Worm (Caenorhabditis elegans) whole organism, L1 larva: ENCODE results near the gene C23G10.10.

Source experiments
- blmp-1 ChIP-seq: fragments of 150-350 bp; optimal IDR thresholded peaks from 2 replicates; lab custom pipeline; 2014; ENCODE audit warnings: missing biosample characterization, missing genetic modification characterization
- egl-27 ChIP-seq, 2 experiments: fragments of 150-350 bp in 1 of 2; sonication (generic microtip); optimal IDR thresholded peaks; 3 replicates each; lab custom pipeline; 2017 to 2018; ENCODE audit warnings: missing biosample characterization in 2 of 2, missing genetic modification characterization in 2 of 2, missing genetic modification reagents in 2 of 2
- fos-1 ChIP-seq: fragments of 150-350 bp; optimal IDR thresholded peaks from 2 replicates; lab custom pipeline; 2014; ENCODE audit warnings: missing biosample characterization, missing genetic modification characterization
- lsy-2 ChIP-seq, 2 experiments: fragments of 150-350 bp; optimal IDR thresholded peaks; 2 replicates each; lab custom pipeline; 2014; ENCODE audit warnings: missing biosample characterization in 2 of 2, missing genetic modification characterization in 2 of 2
- mdl-1 ChIP-seq, 2 experiments: fragments of 150-350 bp; optimal IDR thresholded peaks; 2 replicates each; lab custom pipeline; 2014 to 2017; ENCODE audit warnings: missing biosample characterization in 2 of 2, missing genetic modification characterization in 2 of 2, inconsistent platforms in 1 of 2
- nhr-28 ChIP-seq: fragments of 150-350 bp; optimal IDR thresholded peaks from 2 replicates; lab custom pipeline; 2014; ENCODE audit warnings: missing biosample characterization, missing genetic modification characterization
- skn-1 ChIP-seq: fragments of 150-350 bp; optimal IDR thresholded peaks from 2 replicates; lab custom pipeline; 2014; ENCODE audit warnings: missing biosample characterization, missing genetic modification characterization
- unc-98 ChIP-seq: fragments of 200-800 bp; sonication (Bioruptor generic); IDR thresholded peaks from 2 replicates; pipeline ENCODE4 v1.3.6; 2022; ENCODE audit warnings: missing genetic modification characterization, missing compliant biosample characterization
- vab-15 ChIP-seq: sonication (generic microtip); optimal IDR thresholded peaks from 2 replicates; lab custom pipeline; 2017; ENCODE audit warnings: missing genotype, mild to moderate bottlenecking, missing genetic modification characterization, missing compliant biosample characterization
- zag-1 ChIP-seq: fragments of 150-350 bp; optimal IDR thresholded peaks from 2 replicates; lab custom pipeline; 2014; ENCODE audit warnings: missing biosample characterization, missing genetic modification characterization

DNA sequence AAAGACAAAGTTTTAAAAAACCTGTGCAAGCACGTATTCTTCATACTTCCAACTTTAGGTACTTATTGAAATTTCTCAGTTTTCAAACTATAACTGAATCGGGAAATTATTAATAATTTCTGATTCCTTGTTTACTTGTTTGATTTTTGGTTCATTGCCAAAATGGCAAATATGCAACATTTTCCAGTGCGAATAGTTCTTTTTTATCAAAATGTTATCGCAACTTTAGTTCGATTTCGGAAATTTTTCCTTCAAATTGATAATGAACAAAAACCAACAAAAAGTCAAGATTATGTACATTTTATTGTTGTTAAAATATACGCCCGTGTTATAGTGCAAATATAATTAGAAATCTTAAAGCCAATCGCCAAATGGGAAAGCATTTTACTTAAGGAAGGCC, 36.2 kb downstream of the C23G10.10 start:
- TF ChIP-seq unc-98 (no peak), nhr-28 (no peak), egl-27 (tag; optimal IDR thresholded peaks at IDR 0.05; lab: Kevin White, UChicago) (no peak), skn-1 (tag; lab: Kevin White, UChicago) (no peak), mdl-1 (tag; optimal IDR thresholded peaks at IDR 0.05; lab: Kevin White, UChicago) (no peak), zag-1 (no peak), vab-15 (no peak), fos-1 (tag; lab: Kevin White, UChicago) (no peak), blmp-1 (no peak), lsy-2 (tag; optimal IDR thresholded peaks at IDR 0.05; lab: Kevin White, UChicago) (no peak)
